Fruit fly (Drosophila melanogaster) whole organism, prepupa: ENCODE results near the gene RpL14.

Experiments used
- dsx ChIP-seq: fragments of 200-800 bp; optimal IDR thresholded peaks from 3 replicates; lab custom pipeline; 2019; ENCODE audit warnings: missing biosample characterization, mild to moderate bottlenecking, missing genetic modification characterization, moderate library complexity; ENCODE audit not compliant: poor library complexity, severe bottlenecking
- salr ChIP-seq, 2 experiments: fragments of 200-800 bp; sonication (Bioruptor generic); optimal IDR thresholded peaks; 3 replicates each; lab custom pipeline; 2016 to 2018; ENCODE audit warnings: missing biosample characterization in 2 of 2, missing genetic modification characterization in 2 of 2, mild to moderate bottlenecking in 1 of 2

DNA sequence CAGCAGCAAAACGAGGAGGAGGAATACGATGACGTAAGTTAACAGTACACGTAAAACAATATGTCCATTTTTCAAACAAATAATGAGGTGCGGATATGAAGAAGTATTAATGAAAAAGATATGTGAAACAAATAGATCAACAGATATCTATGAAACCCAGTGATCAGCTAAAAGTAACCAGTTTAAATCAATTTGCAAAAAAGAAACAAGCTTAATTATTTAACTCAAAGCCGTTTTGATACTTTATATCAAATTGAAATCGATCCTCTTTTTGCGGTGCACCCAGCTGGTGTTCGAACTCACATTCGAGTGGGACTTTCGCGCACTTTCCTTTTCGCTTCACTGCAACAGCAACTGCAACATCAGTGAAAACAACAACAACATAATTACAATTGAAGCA, 40.2 kb downstream of the RpL14 start:
- no peak for TF ChIP-seq salr (GFP tag; optimal IDR thresholded peaks at IDR 0.05; lab: Kevin White, UChicago)
- TF ChIP-seq dsx (GFP tag; lab: Kevin White, UChicago): no peak
